Worm (Caenorhabditis elegans): ENCODE results near the gene ceh-28.
A peak's percentile ranks its signal among the peaks of the same experiment; 100 is the strongest.

DNA sequence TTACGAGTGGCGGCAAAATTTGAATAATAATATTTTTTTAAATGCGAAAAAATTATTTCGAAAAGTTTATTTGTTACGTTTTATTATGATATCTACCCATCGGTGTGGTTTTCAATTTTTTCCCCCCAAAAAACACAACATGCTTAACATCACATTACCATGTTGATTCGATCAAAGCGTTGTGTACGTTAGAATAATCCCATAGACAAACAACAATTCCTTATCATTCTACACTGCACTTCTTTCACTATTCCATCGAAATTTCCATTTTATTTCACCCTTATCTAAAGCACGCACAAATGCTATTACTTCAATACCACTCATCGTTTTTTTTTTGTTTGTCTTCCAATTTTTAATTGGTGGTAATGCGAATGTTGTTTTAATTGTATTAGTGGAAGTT, 14.5 kb upstream of the ceh-28 start:
- TF ChIP-seq nhr-67 (tag; optimal IDR thresholded peaks at IDR 0.05) (no peak), mml-1 (tag; optimal IDR thresholded peaks at IDR 0.05) (no peak), zag-1 (tag; optimal IDR thresholded peaks at IDR 0.05) (no peak), sea-2 (GFP tag; optimal IDR thresholded peaks at IDR 0.05) (no peak), fos-1 (tag; optimal IDR thresholded peaks at IDR 0.05) (no peak), ceh-16 (tag; optimal IDR thresholded peaks at IDR 0.05) (no peak), jun-1 (tag; optimal IDR thresholded peaks at IDR 0.05) (peak; percentile 6), mdl-1 (tag; optimal IDR thresholded peaks at IDR 0.05) (no peak), nhr-23 (tag; optimal IDR thresholded peaks at IDR 0.05) (no peak), elt-3 (tag; optimal IDR thresholded peaks at IDR 0.05) (no peak)

Measured in whole organism, L3 larva.